Fruit fly (Drosophila melanogaster) whole organism, embryonic: ENCODE measurements around the gene CG32147.

Source experiments
- B-H1 ChIP-seq: fragments of 200-800 bp; sonication (Bioruptor generic); IDR thresholded peaks from 3 replicates; pipeline ENCODE4 v1.3.6; 2022; ENCODE audit warnings: missing biosample characterization, missing genetic modification characterization
- CG11695 ChIP-seq: fragments of 200-800 bp; sonication (Bioruptor generic); IDR thresholded peaks from 3 replicates; pipeline ENCODE4 v1.3.6; 2022; ENCODE audit warnings: missing biosample characterization, missing genetic modification characterization
- CG12769 ChIP-seq: fragments of 200-800 bp; sonication (Bioruptor generic); optimal IDR thresholded peaks from 2 replicates; lab custom pipeline; 2019; ENCODE audit warnings: missing biosample characterization, mild to moderate bottlenecking, missing genetic modification characterization, moderate library complexity
- CG13287 ChIP-seq: fragments of 200-800 bp; sonication (Bioruptor generic); IDR thresholded peaks from 2 replicates; pipeline ENCODE4 v1.3.6; 2022; ENCODE audit warnings: missing biosample characterization, missing genetic modification characterization; ENCODE audit not compliant: partially characterized antibody
- CG15479 ChIP-seq: fragments of 200-800 bp; sonication (Bioruptor generic); optimal IDR thresholded peaks from 3 replicates; lab custom pipeline; 2019; ENCODE audit warnings: missing biosample characterization, mild to moderate bottlenecking, missing genetic modification characterization, moderate library complexity
- CG15514 ChIP-seq: fragments of 200-800 bp; sonication (Bioruptor generic); optimal IDR thresholded peaks from 3 replicates; lab custom pipeline; 2017; ENCODE audit warnings: missing biosample characterization, missing genetic modification characterization, mild to moderate bottlenecking, moderate library complexity, missing genetic modification reagents
- CG1647 ChIP-seq: fragments of 200-800 bp; sonication (Bioruptor generic); optimal IDR thresholded peaks from 3 replicates; lab custom pipeline; 2016; ENCODE audit warnings: missing biosample characterization, missing genetic modification characterization
- CG17385 ChIP-seq: fragments of 200-800 bp; sonication (Bioruptor generic); optimal IDR thresholded peaks from 3 replicates; lab custom pipeline; 2018; ENCODE audit warnings: missing biosample characterization, mild to moderate bottlenecking, missing genetic modification characterization
- CG17612 ChIP-seq: fragments of 200-800 bp; sonication (Bioruptor generic); IDR thresholded peaks from 2 replicates; pipeline ENCODE4 v1.3.6; 2022; ENCODE audit warnings: missing biosample characterization, missing genetic modification characterization
- CG17829 ChIP-seq: fragments of 200-800 bp; optimal IDR thresholded peaks from 2 replicates; lab custom pipeline; 2019; ENCODE audit warnings: missing biosample characterization, mild to moderate bottlenecking, missing genetic modification characterization, moderate library complexity
- CG18599 ChIP-seq: fragments of 200-800 bp; sonication (Bioruptor generic); optimal IDR thresholded peaks from 3 replicates; lab custom pipeline; 2017; ENCODE audit warnings: missing biosample characterization, missing genetic modification characterization, mild to moderate bottlenecking, moderate library complexity, missing genetic modification reagents
- CG2120 ChIP-seq: fragments of 200-800 bp; sonication (Bioruptor generic); optimal IDR thresholded peaks from 3 replicates; lab custom pipeline; 2016; ENCODE audit warnings: missing biosample characterization, missing genetic modification characterization
- CG3281 ChIP-seq: fragments of 200-800 bp; sonication (Bioruptor generic); optimal IDR thresholded peaks from 3 replicates; lab custom pipeline; 2017; ENCODE audit warnings: missing biosample characterization, mild to moderate bottlenecking, missing genetic modification characterization
- CG3995 ChIP-seq: fragments of 200-800 bp; sonication (Bioruptor generic); optimal IDR thresholded peaks from 3 replicates; lab custom pipeline; 2016; ENCODE audit warnings: missing biosample characterization, missing genetic modification characterization
- CG6683 ChIP-seq: fragments of 200-800 bp; sonication (Bioruptor generic); optimal IDR thresholded peaks from 2 replicates; lab custom pipeline; 2017; ENCODE audit warnings: missing biosample characterization, mild to moderate bottlenecking, missing genetic modification characterization, missing genetic modification reagents
- CG6813 ChIP-seq: fragments of 200-800 bp; sonication (Bioruptor generic); optimal IDR thresholded peaks from 2 replicates; lab custom pipeline; 2017; ENCODE audit warnings: missing biosample characterization, missing genetic modification characterization, mild to moderate bottlenecking, moderate library complexity, missing genetic modification reagents
- CG7372 ChIP-seq: fragments of 200-800 bp; sonication (Bioruptor generic); IDR thresholded peaks from 2 replicates; pipeline ENCODE4 v1.3.6; 2022; ENCODE audit warnings: missing biosample characterization, missing genetic modification characterization
- Hmr ChIP-seq: fragments of 200-800 bp; sonication (Bioruptor generic); optimal IDR thresholded peaks from 3 replicates; lab custom pipeline; 2017; ENCODE audit warnings: mild to moderate bottlenecking, missing biosample characterization, missing genetic modification reagents, missing genetic modification characterization
- Hr51 ChIP-seq, 2 experiments: fragments of 200-800 bp; sonication (Bioruptor generic); optimal IDR thresholded peaks; 2 replicates in 1 of 2; 3 replicates in 1 of 2; lab custom pipeline; 2016 to 2018; ENCODE audit warnings: missing biosample characterization in 2 of 2, missing genetic modification characterization in 2 of 2, mild to moderate bottlenecking in 1 of 2, moderate library complexity in 1 of 2
- Med ChIP-seq: fragments of 200-800 bp; sonication (Bioruptor generic); peaks from one replicate; lab custom pipeline; 2016; ENCODE audit warnings: missing biosample characterization, missing genetic modification characterization, mild to moderate bottlenecking, inconsistent platforms, moderate library complexity
- Meics ChIP-seq: fragments of 200-800 bp; sonication (Bioruptor generic); optimal IDR thresholded peaks from 2 replicates; lab custom pipeline; 2017; ENCODE audit warnings: missing biosample characterization, mild to moderate bottlenecking, missing genetic modification characterization
- Ptx1 ChIP-seq: fragments of 200-800 bp; sonication (Bioruptor generic); IDR thresholded peaks from 2 replicates; pipeline ENCODE4 v1.3.6; 2022; ENCODE audit warnings: missing biosample characterization, missing genetic modification characterization
- Sry-δ ChIP-seq: fragments of 200-800 bp; sonication (Bioruptor generic); optimal IDR thresholded peaks from 2 replicates; lab custom pipeline; 2016; ENCODE audit warnings: missing biosample characterization, missing genetic modification characterization
- Trl ChIP-seq, 3 experiments: fragments of >200 bp in 2 of 3; fragments of 200-800 bp in 1 of 3; sonication (Bioruptor generic) in 1 of 3; optimal IDR thresholded peaks; 2 replicates in 1 of 3; 3 replicates in 2 of 3; lab custom pipeline; 2016 to 2017; ENCODE audit warnings: missing biosample characterization in 1 of 3, missing genetic modification characterization in 1 of 3
- caup ChIP-seq: fragments of 200-800 bp; sonication (Bioruptor generic); optimal IDR thresholded peaks from 3 replicates; lab custom pipeline; 2017; ENCODE audit warnings: missing biosample characterization, mild to moderate bottlenecking, missing genetic modification characterization, moderate library complexity; ENCODE audit not compliant: severe bottlenecking
- crp ChIP-seq, 2 experiments: fragments of 200-800 bp; sonication (Bioruptor generic); optimal IDR thresholded peaks; 2 replicates in 1 of 2; 3 replicates in 1 of 2; lab custom pipeline; 2017; ENCODE audit warnings: missing biosample characterization in 2 of 2, missing genetic modification characterization in 2 of 2, mild to moderate bottlenecking in 1 of 2, moderate library complexity in 1 of 2
- cwo ChIP-seq: fragments of 200-800 bp; sonication (Bioruptor generic); optimal IDR thresholded peaks from 3 replicates; lab custom pipeline; 2017; ENCODE audit warnings: missing biosample characterization, missing genetic modification characterization, mild to moderate bottlenecking, moderate library complexity, missing genetic modification reagents
- ewg ChIP-seq: fragments of 200-800 bp; sonication (Bioruptor generic); optimal IDR thresholded peaks from 3 replicates; lab custom pipeline; 2017; ENCODE audit warnings: mild to moderate bottlenecking, missing biosample characterization, missing genetic modification reagents, missing genetic modification characterization
- gce ChIP-seq: fragments of 200-800 bp; sonication (Bioruptor generic); IDR thresholded peaks from 3 replicates; pipeline ENCODE4 v1.3.6; 2022; ENCODE audit warnings: missing biosample characterization, missing genetic modification characterization
- lab ChIP-seq: fragments of 200-800 bp; sonication (Bioruptor generic); optimal IDR thresholded peaks from 3 replicates; lab custom pipeline; 2017; ENCODE audit warnings: missing biosample characterization, missing genetic modification characterization, mild to moderate bottlenecking, moderate library complexity, missing genetic modification reagents
- nom ChIP-seq: fragments of 200-800 bp; sonication (Bioruptor generic); optimal IDR thresholded peaks from 2 replicates; lab custom pipeline; 2017; ENCODE audit warnings: missing biosample characterization, missing genetic modification characterization, mild to moderate bottlenecking, moderate library complexity, missing genetic modification reagents
- oc ChIP-seq: fragments of 200-800 bp; sonication (Bioruptor generic); optimal IDR thresholded peaks from 2 replicates; lab custom pipeline; 2018; ENCODE audit warnings: missing biosample characterization, mild to moderate bottlenecking, missing genetic modification characterization, moderate library complexity
- peb ChIP-seq: fragments of 200-800 bp; sonication (Bioruptor generic); IDR thresholded peaks from 2 replicates; pipeline ENCODE4 v1.3.6; 2022; ENCODE audit warnings: missing biosample characterization, missing genetic modification characterization
- pita ChIP-seq: fragments of 200-800 bp; sonication (Bioruptor generic); optimal IDR thresholded peaks from 2 replicates; lab custom pipeline; 2017; ENCODE audit warnings: missing biosample characterization, mild to moderate bottlenecking, missing genetic modification characterization
- pros ChIP-seq: fragments of 200-800 bp; sonication (Bioruptor generic); optimal IDR thresholded peaks from 3 replicates; lab custom pipeline; 2019; ENCODE audit warnings: missing biosample characterization, mild to moderate bottlenecking, missing genetic modification characterization, moderate library complexity
- schlank ChIP-seq: fragments of 200-800 bp; sonication (Bioruptor generic); optimal IDR thresholded peaks from 2 replicates; lab custom pipeline; 2018; ENCODE audit warnings: missing biosample characterization, mild to moderate bottlenecking, missing genetic modification characterization
- sens ChIP-seq: fragments of 200-800 bp; sonication (Bioruptor generic); peaks from one replicate; lab custom pipeline; 2016; ENCODE audit warnings: missing biosample characterization, missing genetic modification characterization
- seq ChIP-seq: fragments of 200-800 bp; sonication (Bioruptor generic); IDR thresholded peaks from 2 replicates; pipeline ENCODE4 v1.3.6; 2022; ENCODE audit warnings: missing biosample characterization, missing genetic modification characterization
- sob ChIP-seq: fragments of 200-800 bp; sonication (Bioruptor generic); IDR thresholded peaks from 2 replicates; pipeline ENCODE4 v1.3.6; 2022; ENCODE audit warnings: missing biosample characterization, missing genetic modification characterization
- tll ChIP-seq, 2 experiments: fragments of 200-800 bp in 1 of 2; fragments of >200 bp in 1 of 2; sonication (Bioruptor generic) in 1 of 2; optimal IDR thresholded peaks; 2 replicates each; lab custom pipeline; 2017 to 2019; ENCODE audit warnings: missing biosample characterization in 2 of 2, missing genetic modification characterization in 2 of 2, mild to moderate bottlenecking in 1 of 2, moderate library complexity in 1 of 2

The CG32147 gene

DNA sequence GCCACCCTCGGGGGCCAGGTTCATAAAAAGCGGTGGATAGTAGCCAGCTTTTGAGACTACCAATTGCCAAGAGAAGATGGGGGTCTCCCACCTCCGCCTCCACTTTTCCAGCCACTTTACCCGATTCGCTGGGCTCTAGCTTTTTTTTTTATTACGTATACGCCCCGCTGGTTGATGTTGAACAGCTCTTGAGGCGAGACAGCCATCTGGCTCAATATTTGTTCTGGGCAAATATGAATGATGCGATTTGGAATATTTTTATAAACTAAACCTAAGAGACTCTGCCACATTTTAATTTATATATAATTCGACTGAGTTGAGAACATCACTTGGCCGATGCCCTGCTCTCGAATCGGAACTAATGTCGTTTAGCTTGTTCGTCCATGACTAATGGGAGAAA lies 6.2 kb upstream of the CG32147 start:
- TF ChIP-seq CG17829 (tag; lab: Kevin White, UChicago): no peak
- no peak for TF ChIP-seq CG1647 (GFP tag; lab: Kevin White, UChicago)
- peak; percentile 59 for TF ChIP-seq CG18599 (GFP tag; lab: Kevin White, UChicago)
- no peak for TF ChIP-seq CG11695 (GFP tag; lab: Robert Waterston, UW)
- peak; percentile 61 for TF ChIP-seq CG7372 (GFP tag; lab: Robert Waterston, UW)
- peak; percentile 3 for TF ChIP-seq CG6813 (GFP tag; lab: Kevin White, UChicago)
- peak; percentile 33 for TF ChIP-seq CG2120 (GFP tag; lab: Kevin White, UChicago)
- TF ChIP-seq cwo (GFP tag; lab: Kevin White, UChicago): no peak
- no peak for TF ChIP-seq nom (GFP tag; lab: Kevin White, UChicago)
- TF ChIP-seq peb (GFP tag; lab: Robert Waterston, UW): no peak
- no peak for TF ChIP-seq CG13287 (GFP tag; lab: Robert Waterston, UW)
- no peak for TF ChIP-seq Ptx1
- no peak for TF ChIP-seq CG17612 (GFP tag; lab: Robert Waterston, UW)
- TF ChIP-seq lab (GFP tag; lab: Kevin White, UChicago): peak; percentile 66
- TF ChIP-seq CG12769 (tag; lab: Kevin White, UChicago): no peak
- no peak for TF ChIP-seq B-H1
- TF ChIP-seq tll (GFP tag; optimal IDR thresholded peaks at IDR 0.05; lab: Kevin White, UChicago): no peak
- peak; percentile 35 for TF ChIP-seq CG15514 (GFP tag; lab: Kevin White, UChicago)
- peak; percentile 37 for TF ChIP-seq Hmr (GFP tag; lab: Kevin White, UChicago)
- TF ChIP-seq gce (GFP tag; lab: Robert Waterston, UW): no peak
- TF ChIP-seq caup (GFP tag; lab: Kevin White, UChicago): peak; percentile 39
- TF ChIP-seq sob (GFP tag; lab: Robert Waterston, UW): no peak
- peak; percentile 32 for TF ChIP-seq CG3281 (GFP tag; lab: Kevin White, UChicago)
- peak; percentile 0 for TF ChIP-seq schlank (tag; lab: Kevin White, UChicago)
- TF ChIP-seq sens (GFP tag; lab: Kevin White, UChicago): peak; percentile 71
- peak; percentile 75 for TF ChIP-seq Med (GFP tag; lab: Kevin White, UChicago)
- peak; percentile 2 for TF ChIP-seq Meics (GFP tag; lab: Kevin White, UChicago)
- TF ChIP-seq oc (tag; lab: Kevin White, UChicago): no peak

DNA sequence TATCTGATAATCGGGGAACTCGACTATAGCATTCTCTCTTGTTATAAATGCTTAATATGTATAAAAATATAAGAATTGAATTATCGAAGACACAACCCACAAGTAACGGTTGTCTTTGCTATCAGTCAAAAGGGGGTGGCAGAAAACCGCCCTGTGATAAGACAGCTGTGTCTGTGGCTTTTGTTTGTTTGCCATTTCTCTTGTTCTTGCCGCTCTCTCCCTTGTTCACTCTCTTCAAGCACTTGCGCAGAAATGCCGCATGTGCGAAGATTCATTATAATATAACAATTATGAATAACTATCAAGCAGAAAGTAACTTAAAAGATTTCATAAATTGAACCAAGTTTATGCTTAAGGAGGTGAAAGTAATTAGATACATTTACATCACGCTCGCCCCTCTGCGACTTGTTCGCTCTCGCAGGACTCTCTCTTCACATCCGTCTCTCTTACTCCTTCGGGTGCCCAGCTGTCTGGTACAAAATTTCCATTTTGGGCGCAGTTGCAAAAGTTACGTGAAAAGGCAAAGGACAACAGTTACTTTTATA lies 2.9 kb upstream of the CG32147 start, which contains the start of gene FucTA:
FucTA (plus strand) TSS at position 495 of the 545 bp plus-strand sequence.
- no peak for TF ChIP-seq CG3995 (GFP tag; lab: Kevin White, UChicago)
- peak; percentile 12 for TF ChIP-seq CG15479
- TF ChIP-seq pita (GFP tag; lab: Kevin White, UChicago): peak; percentile 30
- TF ChIP-seq CG17385 (GFP tag; lab: Kevin White, UChicago): peak; percentile 50
- peak; percentile 81 for TF ChIP-seq ewg
- no peak for TF ChIP-seq Sry-δ (GFP tag; lab: Kevin White, UChicago)
- TF ChIP-seq crp (GFP tag; optimal IDR thresholded peaks at IDR 0.05; lab: Kevin White, UChicago): peak in 1 of 2 experiments; percentile 44
- TF ChIP-seq Hr51 (GFP tag; optimal IDR thresholded peaks at IDR 0.05; lab: Kevin White, UChicago): peak in 1 of 2 experiments; percentile 30
- TF ChIP-seq seq (GFP tag; lab: Robert Waterston, UW): peak; percentile 63
- TF ChIP-seq pros: peak; percentile 60
- no peak for TF ChIP-seq CG6683 (GFP tag; lab: Kevin White, UChicago)
- peak; percentile 38 to 66 for TF ChIP-seq Trl (optimal IDR thresholded peaks at IDR 0.05; lab: Kevin White, UChicago)
- no peak for TF ChIP-seq Trl (GFP tag; optimal IDR thresholded peaks at IDR 0.05; lab: Kevin White, UChicago)
- TF ChIP-seq, all 482 proteins: peak for 9
